Worm (Caenorhabditis elegans) whole organism, young adult: ENCODE measurements around the gene gnrr-2.

Experiments
- T07F8.4 ChIP-seq: sonication (generic microtip); optimal IDR thresholded peaks from 2 replicates; lab custom pipeline; 2016; ENCODE audit warnings: mild to moderate bottlenecking, missing genetic modification characterization, moderate library complexity, missing compliant biosample characterization
- let-607 ChIP-seq, 2 experiments: fragments of 200-800 bp in 1 of 2; sonication (Bioruptor generic) in 1 of 2; sonication (generic microtip) in 1 of 2; optimal IDR thresholded peaks; 2 replicates each; lab custom pipeline; 2016 to 2018; ENCODE audit warnings: mild to moderate bottlenecking in 2 of 2, missing compliant biosample characterization in 2 of 2, missing genetic modification characterization in 2 of 2, moderate library complexity in 2 of 2, missing genotype in 1 of 2

- TF ChIP-seq let-607 (tag; optimal IDR thresholded peaks at IDR 0.05; lab: Kevin White, UChicago) (no peak), T07F8.4 (no peak)
These were observed 13.4 kb downstream of the gnrr-2 start, which contains the start of gene pas-1 for ce11 chrV:14422317-14422716.
